Fruit fly (Drosophila melanogaster): ENCODE results near the gene beta-Spec.

beta-Spec gene

DNA sequence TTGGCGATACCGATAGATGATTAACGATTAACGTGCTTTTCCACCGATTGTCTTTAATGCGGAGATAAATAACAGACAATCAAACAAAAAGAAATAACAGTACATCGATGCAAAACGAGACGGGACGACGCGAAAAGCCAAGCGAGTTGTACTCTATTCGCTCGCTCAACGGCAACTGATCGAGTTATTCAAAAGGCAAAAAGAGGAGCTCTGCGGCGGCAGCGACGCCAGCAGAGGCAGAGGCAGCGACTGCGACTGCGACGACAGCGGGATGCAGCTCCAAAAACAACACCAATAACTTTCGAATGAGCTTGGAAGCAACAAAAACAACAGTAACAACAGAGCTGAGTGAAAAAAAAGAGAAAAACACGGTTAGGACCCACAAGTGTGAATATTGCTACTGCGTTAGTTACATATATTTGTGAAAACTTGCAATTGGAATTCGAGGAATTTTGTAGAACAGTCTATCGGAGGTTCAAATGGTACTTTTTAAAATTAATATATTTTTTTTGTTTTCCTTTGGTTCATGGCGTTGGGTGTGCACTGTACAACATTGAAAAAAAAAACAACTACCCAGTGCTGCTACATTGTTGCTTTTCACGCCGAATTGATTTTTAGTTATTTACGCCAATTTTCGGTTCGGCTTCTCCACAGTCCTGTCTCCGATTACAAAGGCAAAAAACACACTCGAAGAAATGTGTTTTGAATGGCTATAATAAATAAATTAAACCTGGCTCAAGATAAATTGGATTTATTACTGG is 25.8 kb downstream of the beta-Spec start (continued):
- TF ChIP-seq gfzf (GFP tag; optimal IDR thresholded peaks at IDR 0.05) (no peak), yki (optimal IDR thresholded peaks at IDR 0.05) (no peak), trh (GFP tag; optimal IDR thresholded peaks at IDR 0.05) (no peak), crol (GFP tag; IDR thresholded peaks at IDR 0.05) (no peak), disco-r (GFP tag; optimal IDR thresholded peaks at IDR 0.05) (peak; percentile 3), Ets97D (GFP tag; optimal IDR thresholded peaks at IDR 0.05) (no peak), bigmax (GFP tag; optimal IDR thresholded peaks at IDR 0.05) (no peak), CG17359 (tag; optimal IDR thresholded peaks at IDR 0.05) (peak; percentile 83), az2 (GFP tag; optimal IDR thresholded peaks at IDR 0.05) (peak; percentile 61), klu (GFP tag; IDR thresholded peaks at IDR 0.05) (peak; percentile 50; the same call in 1 of the 2 replicates), Spps (tag; optimal IDR thresholded peaks at IDR 0.05) (no peak), CG12942 (GFP tag; optimal IDR thresholded peaks at IDR 0.05) (peak; percentile 33), CG1647 (GFP tag; optimal IDR thresholded peaks at IDR 0.05) (no peak), CG1603 (tag; optimal IDR thresholded peaks at IDR 0.05) (no peak), Blimp-1 (GFP tag; optimal IDR thresholded peaks at IDR 0.05) (peak; percentile 71), CG6854 (GFP tag; optimal IDR thresholded peaks at IDR 0.05) (no peak), CG11723 (GFP tag; optimal IDR thresholded peaks at IDR 0.05) (no peak), CG1792 (GFP tag; optimal IDR thresholded peaks at IDR 0.05) (no peak), CG1832 (GFP tag; optimal IDR thresholded peaks at IDR 0.05) (no peak), CG9215 (GFP tag; IDR thresholded peaks at IDR 0.05) (peak; percentile 54; the same call in 1 of the 2 replicates), CG14441 (GFP tag; IDR thresholded peaks at IDR 0.05) (peak; percentile 82), vnd (GFP tag; IDR thresholded peaks at IDR 0.05; ENCODE audit: partially characterized antibody) (no peak), eyg (GFP tag; optimal IDR thresholded peaks at IDR 0.05) (no peak), z (GFP tag; IDR thresholded peaks at IDR 0.05) (no peak), sd (tag; optimal IDR thresholded peaks at IDR 0.05) (peak; percentile 1), CG8765 (GFP tag; IDR thresholded peaks at IDR 0.05) (no peak), pnt (GFP tag; optimal IDR thresholded peaks at IDR 0.05) (peak; percentile 28), zf30C (GFP tag; optimal IDR thresholded peaks at IDR 0.05) (no peak), sisA (GFP tag; IDR thresholded peaks at IDR 0.05) (peak; percentile 88), Atf-2 (GFP tag; optimal IDR thresholded peaks at IDR 0.05) (no peak), lbe (GFP tag; optimal IDR thresholded peaks at IDR 0.05) (peak; percentile 84), CG12299 (tag; optimal IDR thresholded peaks at IDR 0.05) (no peak), schlank (tag; optimal IDR thresholded peaks at IDR 0.05) (no peak), Dip3 (GFP tag; optimal IDR thresholded peaks at IDR 0.05) (peak; percentile 3), Med (GFP tag) (peak; percentile 83), CG13624 (GFP tag; optimal IDR thresholded peaks at IDR 0.05) (no peak), Mes4 (GFP tag; optimal IDR thresholded peaks at IDR 0.05) (no peak), Dek (tag; optimal IDR thresholded peaks at IDR 0.05) (no peak), tup (GFP tag; optimal IDR thresholded peaks at IDR 0.05) (peak; percentile 33), Rfx (GFP tag; IDR thresholded peaks at IDR 0.05) (peak; percentile 57), CG14965 (GFP tag; optimal IDR thresholded peaks at IDR 0.05; ENCODE audit: borderline replicate concordance) (no peak), Scr (GFP tag; IDR thresholded peaks at IDR 0.05; ENCODE audit: partially characterized antibody) (0 out of 2 replicates have a peak, but pooled peaks have one; percentile 14), CG12236 (GFP tag; optimal IDR thresholded peaks at IDR 0.05) (no peak), Hmx (GFP tag; optimal IDR thresholded peaks at IDR 0.05) (no peak), CG11398 (GFP tag; optimal IDR thresholded peaks at IDR 0.05) (no peak), tin (GFP tag; optimal IDR thresholded peaks at IDR 0.05) (peak; percentile 49), stwl (tag; optimal IDR thresholded peaks at IDR 0.05) (peak; percentile 16), CG4730 (GFP tag; IDR thresholded peaks at IDR 0.05) (peak; percentile 79), aop (GFP tag; IDR thresholded peaks at IDR 0.05) (peak; percentile 66), Nf-YC (tag; optimal IDR thresholded peaks at IDR 0.05) (no peak), YL-1 (GFP tag; optimal IDR thresholded peaks at IDR 0.05) (no peak)
